Fruit fly (Drosophila melanogaster): Measurements from ENCODE around the gene CG5196.

Gene CG5196

dm6 chr3R:12369793-12370642, 38.1 kb upstream of the CG5196 start:
- TF ChIP-seq woc (GFP tag; optimal IDR thresholded peaks at IDR 0.05) (peak; percentile 27), HLH106 (tag; optimal IDR thresholded peaks at IDR 0.05) (no peak), CrebA (GFP tag; optimal IDR thresholded peaks at IDR 0.05; ENCODE audit: borderline replicate concordance) (peak; percentile 1), h (GFP tag; optimal IDR thresholded peaks at IDR 0.05) (no peak), Hnf4 (GFP tag; optimal IDR thresholded peaks at IDR 0.05) (no peak), Abd-B (GFP tag; optimal IDR thresholded peaks at IDR 0.05) (no peak), OdsH (GFP tag; optimal IDR thresholded peaks at IDR 0.05) (no peak), sage (GFP tag; optimal IDR thresholded peaks at IDR 0.05) (no peak), Mio (GFP tag; optimal IDR thresholded peaks at IDR 0.05) (no peak), pan (optimal IDR thresholded peaks at IDR 0.05) (no peak), Dif (GFP tag; optimal IDR thresholded peaks at IDR 0.05; ENCODE audit: partially characterized antibody) (no peak), Myc (optimal IDR thresholded peaks at IDR 0.05) (no peak), rgr (GFP tag; optimal IDR thresholded peaks at IDR 0.05) (no peak), Sp1 (GFP tag; optimal IDR thresholded peaks at IDR 0.05) (no peak), ey (GFP tag; optimal IDR thresholded peaks at IDR 0.05) (no peak), sv (GFP tag; optimal IDR thresholded peaks at IDR 0.05) (no peak), foxo (GFP tag; optimal IDR thresholded peaks at IDR 0.05) (no peak), psq (GFP tag; optimal IDR thresholded peaks at IDR 0.05) (no peak), CG9705 (GFP tag; optimal IDR thresholded peaks at IDR 0.05) (peak; percentile 39), GATAd (GFP tag; optimal IDR thresholded peaks at IDR 0.05) (no peak), Jra (GFP tag; optimal IDR thresholded peaks at IDR 0.05) (no peak), fru (GFP tag; optimal IDR thresholded peaks at IDR 0.05) (peak; percentile 6), Dfd (GFP tag; optimal IDR thresholded peaks at IDR 0.05) (no peak), Hr78 (GFP tag; optimal IDR thresholded peaks at IDR 0.05) (no peak), jim (GFP tag; optimal IDR thresholded peaks at IDR 0.05) (no peak), dsf (GFP tag; optimal IDR thresholded peaks at IDR 0.05; ENCODE audit: borderline replicate concordance) (no peak), Rel (GFP tag; optimal IDR thresholded peaks at IDR 0.05) (no peak), Rel (tag; optimal IDR thresholded peaks at IDR 0.05) (no peak), Hr83 (GFP tag; optimal IDR thresholded peaks at IDR 0.05; ENCODE audit: poor library complexity, severe bottlenecking) (no peak), br (GFP tag; optimal IDR thresholded peaks at IDR 0.05) (no peak), dl (GFP tag; optimal IDR thresholded peaks at IDR 0.05; ENCODE audit: insufficient read depth in 1 of 2, partially characterized antibody in 2 of 2) (no peak), N (GFP tag; optimal IDR thresholded peaks at IDR 0.05) (no peak), tai (GFP tag; optimal IDR thresholded peaks at IDR 0.05) (no peak), brk (GFP tag; optimal IDR thresholded peaks at IDR 0.05) (no peak), lola (GFP tag; optimal IDR thresholded peaks at IDR 0.05) (no peak), Vsx2 (GFP tag; optimal IDR thresholded peaks at IDR 0.05; ENCODE audit: partially characterized antibody) (no peak), CG32264 (GFP tag; optimal IDR thresholded peaks at IDR 0.05) (peak; percentile 25), usp (GFP tag; optimal IDR thresholded peaks at IDR 0.05) (no peak)

- TF ChIP-seq CrebA (GFP tag; optimal IDR thresholded peaks at IDR 0.05; ENCODE audit: borderline replicate concordance) (peak; percentile 55), lola (GFP tag; optimal IDR thresholded peaks at IDR 0.05) (no peak), woc (GFP tag; optimal IDR thresholded peaks at IDR 0.05) (peak; percentile 44), Dif (GFP tag; optimal IDR thresholded peaks at IDR 0.05; ENCODE audit: partially characterized antibody) (peak; percentile 63), Vsx2 (GFP tag; optimal IDR thresholded peaks at IDR 0.05; ENCODE audit: partially characterized antibody) (peak; percentile 49), Rel (GFP tag; optimal IDR thresholded peaks at IDR 0.05) (peak; percentile 20), Rel (tag; optimal IDR thresholded peaks at IDR 0.05) (no peak), jim (GFP tag; optimal IDR thresholded peaks at IDR 0.05) (no peak), Jra (GFP tag; optimal IDR thresholded peaks at IDR 0.05) (no peak), dmrt93B (GFP tag; optimal IDR thresholded peaks at IDR 0.05) (no peak), dl (GFP tag; optimal IDR thresholded peaks at IDR 0.05; ENCODE audit: insufficient read depth in 1 of 2, partially characterized antibody in 2 of 2) (peak in 1 of 2 experiments; percentile 49)
Observed at dm6 chr3R:12370643-12370995, 37.5 kb upstream of the CG5196 start.
